Fruit fly (Drosophila melanogaster) whole organism, embryonic: ENCODE results near the gene GstO3.

Experiments used
- Bteb2 ChIP-seq: fragments of 200-800 bp; sonication (Bioruptor generic); optimal IDR thresholded peaks from 2 replicates; lab custom pipeline; 2016; ENCODE audit warnings: missing biosample characterization, missing genetic modification characterization
- CG10321 ChIP-seq: fragments of 200-800 bp; sonication (Bioruptor generic); IDR thresholded peaks from 2 replicates; pipeline ENCODE4 v1.3.6; 2022; ENCODE audit warnings: missing biosample characterization, missing genetic modification characterization
- CG12236 ChIP-seq: fragments of 200-800 bp; sonication (Bioruptor generic); optimal IDR thresholded peaks from 2 replicates; lab custom pipeline; 2016; ENCODE audit warnings: missing biosample characterization, missing genetic modification characterization
- CG12299 ChIP-seq: fragments of 200-800 bp; sonication (Bioruptor generic); optimal IDR thresholded peaks from 2 replicates; lab custom pipeline; 2018; ENCODE audit warnings: missing biosample characterization, mild to moderate bottlenecking, missing genetic modification characterization
- CG14441 ChIP-seq: fragments of 200-800 bp; sonication (Bioruptor generic); IDR thresholded peaks from 2 replicates; pipeline ENCODE4 v1.3.6; 2022; ENCODE audit warnings: missing biosample characterization, missing genetic modification characterization
- CG15269 ChIP-seq: fragments of 200-800 bp; sonication (Bioruptor generic); optimal IDR thresholded peaks from 2 replicates; lab custom pipeline; 2018; ENCODE audit warnings: missing biosample characterization, mild to moderate bottlenecking, missing genetic modification characterization, moderate library complexity
- CG16813 ChIP-seq: fragments of 200-800 bp; sonication (Bioruptor generic); IDR thresholded peaks from 3 replicates; pipeline ENCODE4 v1.3.6; 2022; ENCODE audit warnings: missing biosample characterization, missing genetic modification characterization; ENCODE audit not compliant: partially characterized antibody
- CG16863 ChIP-seq: fragments of 200-800 bp; sonication (Bioruptor generic); optimal IDR thresholded peaks from 3 replicates; lab custom pipeline; 2016; ENCODE audit warnings: missing biosample characterization, missing genetic modification characterization
- CG17328 ChIP-seq: fragments of 200-800 bp; sonication (Bioruptor generic); IDR thresholded peaks from 2 replicates; pipeline ENCODE4 v1.3.6; 2022; ENCODE audit warnings: missing biosample characterization, missing genetic modification characterization
- CG17361 ChIP-seq: fragments of 200-800 bp; sonication (Bioruptor generic); IDR thresholded peaks from 3 replicates; pipeline ENCODE4 v1.3.6; 2022; ENCODE audit warnings: missing biosample characterization, missing genetic modification characterization
- CG1792 ChIP-seq: fragments of 200-800 bp; sonication (Bioruptor generic); optimal IDR thresholded peaks from 2 replicates; lab custom pipeline; 2016; ENCODE audit warnings: missing biosample characterization, missing genetic modification characterization
- CG18011 ChIP-seq: fragments of 200-800 bp; sonication (Bioruptor generic); optimal IDR thresholded peaks from 2 replicates; lab custom pipeline; 2017; ENCODE audit warnings: missing biosample characterization, missing genetic modification characterization, mild to moderate bottlenecking, moderate library complexity, missing genotype
- CG2199 ChIP-seq: fragments of 200-800 bp; sonication (Bioruptor generic); IDR thresholded peaks from 3 replicates; pipeline ENCODE4 v1.3.6; 2022; ENCODE audit warnings: missing biosample characterization, missing genetic modification characterization
- CG3163 ChIP-seq: fragments of 200-800 bp; sonication (Bioruptor generic); optimal IDR thresholded peaks from 3 replicates; lab custom pipeline; 2016; ENCODE audit warnings: missing biosample characterization, missing genetic modification characterization
- CG32532 ChIP-seq: fragments of 200-800 bp; sonication (Bioruptor generic); IDR thresholded peaks from 2 replicates; pipeline ENCODE4 v1.3.6; 2022; ENCODE audit warnings: missing biosample characterization, missing genetic modification characterization
- CG4282 ChIP-seq: fragments of 200-800 bp; sonication (Bioruptor generic); optimal IDR thresholded peaks from 2 replicates; lab custom pipeline; 2016; ENCODE audit warnings: missing biosample characterization, missing genetic modification characterization
- CG8089 ChIP-seq: fragments of 200-800 bp; sonication (Bioruptor generic); optimal IDR thresholded peaks from 3 replicates; lab custom pipeline; 2016; ENCODE audit warnings: missing biosample characterization, missing genetic modification characterization
- Dll ChIP-seq: fragments of 200-800 bp; sonication (Bioruptor generic); IDR thresholded peaks from 4 replicates; pipeline ENCODE4 v1.3.6; 2022; ENCODE audit warnings: missing biosample characterization, missing genetic modification characterization; ENCODE audit not compliant: partially characterized antibody
- Drgx ChIP-seq: fragments of 200-800 bp; sonication (Bioruptor generic); IDR thresholded peaks from 2 replicates; pipeline ENCODE4 v1.3.6; 2022; ENCODE audit warnings: missing biosample characterization, missing genetic modification characterization
- Ets65A ChIP-seq: fragments of 200-800 bp; sonication (Bioruptor generic); peaks from one replicate; lab custom pipeline; 2016; ENCODE audit warnings: missing biosample characterization, missing genetic modification characterization
- Ets97D ChIP-seq: fragments of 200-800 bp; sonication (Bioruptor generic); optimal IDR thresholded peaks from 3 replicates; lab custom pipeline; 2016; ENCODE audit warnings: missing biosample characterization, missing genetic modification characterization
- Hr39 ChIP-seq: fragments of >200 bp; optimal IDR thresholded peaks from 2 replicates; lab custom pipeline; 2017
- Hr78 ChIP-seq, 2 experiments: fragments of 200-800 bp in 1 of 2; fragments of >200 bp in 1 of 2; sonication (Bioruptor generic) in 1 of 2; optimal IDR thresholded peaks; 2 replicates each; lab custom pipeline; 2017 to 2019; ENCODE audit warnings: missing biosample characterization in 2 of 2, missing genetic modification characterization in 2 of 2, mild to moderate bottlenecking in 1 of 2, moderate library complexity in 1 of 2
- Jarid2 ChIP-seq: fragments of 200-800 bp; sonication (Bioruptor generic); optimal IDR thresholded peaks from 3 replicates; lab custom pipeline; 2017; ENCODE audit warnings: mild to moderate bottlenecking, missing biosample characterization, missing genetic modification reagents, missing genetic modification characterization
- Med ChIP-seq: fragments of 200-800 bp; sonication (Bioruptor generic); peaks from one replicate; lab custom pipeline; 2016; ENCODE audit warnings: missing biosample characterization, missing genetic modification characterization, mild to moderate bottlenecking, inconsistent platforms, moderate library complexity
- Sry-β ChIP-seq: fragments of 200-800 bp; sonication (Bioruptor generic); optimal IDR thresholded peaks from 2 replicates; lab custom pipeline; 2018; ENCODE audit warnings: missing biosample characterization, mild to moderate bottlenecking, missing genetic modification characterization, moderate library complexity
- chinmo ChIP-seq: fragments of 200-800 bp; sonication (Bioruptor generic); IDR thresholded peaks from 4 replicates; pipeline ENCODE4 v1.3.6; 2022; ENCODE audit warnings: missing biosample characterization, missing genetic modification characterization; ENCODE audit not compliant: partially characterized antibody
- crol ChIP-seq: fragments of 200-800 bp; sonication (Bioruptor generic); IDR thresholded peaks from 2 replicates; pipeline ENCODE4 v1.3.6; 2022; ENCODE audit warnings: missing biosample characterization, missing genetic modification characterization
- ftz-f1 ChIP-seq: fragments of 200-800 bp; sonication (Bioruptor generic); optimal IDR thresholded peaks from 2 replicates; lab custom pipeline; 2016; ENCODE audit warnings: missing biosample characterization, missing genetic modification characterization
- gsb ChIP-seq: fragments of 200-800 bp; sonication (Bioruptor generic); IDR thresholded peaks from 2 replicates; pipeline ENCODE4 v1.3.6; 2022; ENCODE audit warnings: missing biosample characterization, missing genetic modification characterization
- insv ChIP-seq, 2 experiments: fragments of 200-800 bp; sonication (Bioruptor generic); optimal IDR thresholded peaks; 3 replicates each; lab custom pipeline; 2016 to 2018; ENCODE audit warnings: missing biosample characterization in 2 of 2, missing genetic modification characterization in 2 of 2
- ken ChIP-seq: fragments of 200-800 bp; sonication (Bioruptor generic); IDR thresholded peaks from 3 replicates; pipeline ENCODE4 v1.3.6; 2022; ENCODE audit warnings: missing biosample characterization, missing genetic modification characterization
- lov ChIP-seq, 2 experiments: fragments of 200-800 bp in 1 of 2; fragments of >200 bp in 1 of 2; sonication (Bioruptor generic) in 1 of 2; IDR thresholded peaks in 1 of 2; optimal IDR thresholded peaks in 1 of 2; 2 replicates in 1 of 2; 3 replicates in 1 of 2; pipeline versions ENCODE4 v1.3.6 to Lab custom; 2017 to 2022; ENCODE audit warnings: missing biosample characterization in 1 of 2, missing genetic modification characterization in 1 of 2
- odd ChIP-seq: fragments of 200-800 bp; sonication (Bioruptor generic); optimal IDR thresholded peaks from 2 replicates; lab custom pipeline; 2017; ENCODE audit warnings: missing biosample characterization, mild to moderate bottlenecking, missing genetic modification characterization
- sens ChIP-seq: fragments of 200-800 bp; sonication (Bioruptor generic); peaks from one replicate; lab custom pipeline; 2016; ENCODE audit warnings: missing biosample characterization, missing genetic modification characterization
- so ChIP-seq: fragments of 200-800 bp; sonication (Bioruptor generic); IDR thresholded peaks from 3 replicates; pipeline ENCODE4 v1.3.6; 2022; ENCODE audit warnings: missing biosample characterization, missing genetic modification characterization
- twi ChIP-seq: fragments of 200-800 bp; optimal IDR thresholded peaks from 2 replicates; lab custom pipeline; 2019; ENCODE audit warnings: missing biosample characterization, mild to moderate bottlenecking, missing genetic modification characterization, moderate library complexity
- vvl ChIP-seq: fragments of 200-800 bp; sonication (Bioruptor generic); IDR thresholded peaks from 2 replicates; pipeline ENCODE4 v1.3.6; 2022; ENCODE audit warnings: missing biosample characterization, missing genetic modification characterization

The GstO3 gene

dm6 chr3L:8549183-8549890 is 30.7 kb downstream of the GstO3 start (continued):
- TF ChIP-seq CG10321 (GFP tag; lab: Robert Waterston, UW) (no peak), Hr78 (GFP tag; optimal IDR thresholded peaks at IDR 0.05; lab: Kevin White, UChicago) (peak in 1 of 2 experiments; percentile 5), insv (GFP tag; optimal IDR thresholded peaks at IDR 0.05; lab: Kevin White, UChicago) (no peak), CG12299 (tag; lab: Kevin White, UChicago) (peak; percentile 49), CG18011 (GFP tag; lab: Kevin White, UChicago) (no peak), crol (no peak), CG8089 (peak; percentile 36), CG16813 (no peak), CG12236 (peak; percentile 54), CG3163 (GFP tag; lab: Kevin White, UChicago) (peak; percentile 8), CG16863 (GFP tag; lab: Kevin White, UChicago) (peak; percentile 11), twi (tag; lab: Kevin White, UChicago) (peak; percentile 93), CG15269 (tag; lab: Kevin White, UChicago) (peak; percentile 26), Jarid2 (GFP tag; lab: Kevin White, UChicago) (peak; percentile 0), lov (optimal IDR thresholded peaks at IDR 0.05; lab: Kevin White, UChicago) (no peak), lov (GFP tag; IDR thresholded peaks at IDR 0.05; lab: Robert Waterston, UW) (0 out of 3 replicates have a peak, but pooled peaks have one; percentile 45), Bteb2 (no peak), Hr39 (no peak), Ets97D (GFP tag; lab: Kevin White, UChicago) (no peak), CG1792 (no peak), vvl (peak; percentile 49; the same call in 1 of the 2 replicates), Sry-β (GFP tag; lab: Kevin White, UChicago) (no peak), Dll (GFP tag; lab: Robert Waterston, UW) (no peak), CG17328 (GFP tag; lab: Robert Waterston, UW) (peak; percentile 13; the same call in 1 of the 2 replicates), CG4282 (GFP tag; lab: Kevin White, UChicago) (no peak), CG17361 (GFP tag; lab: Robert Waterston, UW) (peak; percentile 69; the same call in 2 of the 3 replicates)

DNA sequence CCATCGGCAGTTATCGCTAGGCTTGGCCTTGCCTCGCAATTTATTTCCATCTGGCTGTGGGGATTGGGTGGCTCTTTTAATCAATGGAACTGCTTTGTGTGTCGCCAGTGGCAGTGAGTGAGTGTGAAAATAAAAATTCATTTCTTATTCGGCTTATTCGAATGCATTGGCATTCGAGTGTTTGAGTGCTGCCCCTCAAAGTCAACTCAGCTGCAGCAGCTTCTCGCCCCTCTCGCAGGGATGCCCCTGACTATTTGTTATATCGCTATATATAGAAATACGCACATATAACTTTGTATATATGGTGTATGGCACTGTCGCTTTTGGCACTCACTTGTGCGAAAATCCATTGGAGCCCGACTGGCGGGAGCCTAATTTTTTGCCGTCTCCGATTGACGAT is 32.2 kb downstream of the GstO3 start:
- TF ChIP-seq CG14441 (GFP tag; lab: Robert Waterston, UW), result 0 out of 2 replicates have a peak, but pooled peaks have one; percentile 15
- 0 out of 2 replicates have a peak, but pooled peaks have one; percentile 20 for TF ChIP-seq CG32532 (GFP tag; lab: Robert Waterston, UW)
- TF ChIP-seq chinmo, result 0 out of 4 replicates have a peak, but pooled peaks have one; percentile 44
- no peak for TF ChIP-seq odd
- TF ChIP-seq so (GFP tag; lab: Robert Waterston, UW), result 0 out of 3 replicates have a peak, but pooled peaks have one; percentile 12
- peak; percentile 49 for TF ChIP-seq Med
- TF ChIP-seq Ets65A (GFP tag; lab: Kevin White, UChicago), result peak; percentile 12
- no peak for TF ChIP-seq ken (GFP tag; lab: Robert Waterston, UW)
- TF ChIP-seq ftz-f1 (GFP tag; lab: Kevin White, UChicago), result no peak
- TF ChIP-seq CG2199, result 0 out of 3 replicates have a peak, but pooled peaks have one; percentile 24
- 0 out of 2 replicates have a peak, but pooled peaks have one; percentile 15 for TF ChIP-seq gsb (GFP tag; lab: Robert Waterston, UW)
- peak; percentile 20; the same call in 1 of the 2 replicates for TF ChIP-seq Drgx (GFP tag; lab: Robert Waterston, UW)
- TF ChIP-seq crol, result 0 out of 2 replicates have a peak, but pooled peaks have one; percentile 23
- TF ChIP-seq sens (GFP tag; lab: Kevin White, UChicago), result peak; percentile 20
